Fruit fly (Drosophila melanogaster) whole organism, wandering third instar larva: ENCODE results near the gene Pgls.

Source experiments
- Abd-B ChIP-seq: fragments of >200 bp; optimal IDR thresholded peaks from 2 replicates; lab custom pipeline; 2017; ENCODE audit warnings: missing biosample characterization, missing genetic modification characterization
- br ChIP-seq: fragments of 200-800 bp; sonication (Bioruptor generic); optimal IDR thresholded peaks from 2 replicates; lab custom pipeline; 2016; ENCODE audit warnings: missing biosample characterization, missing genetic modification characterization
- dsf ChIP-seq: sonication (Bioruptor generic); optimal IDR thresholded peaks from 2 replicates; lab custom pipeline; 2016; ENCODE audit warnings: missing biosample characterization, missing genetic modification characterization, borderline replicate concordance
- lola ChIP-seq: fragments of >200 bp; optimal IDR thresholded peaks from 2 replicates; lab custom pipeline; 2017; ENCODE audit warnings: missing biosample characterization, missing genetic modification characterization
- tai ChIP-seq: sonication (Bioruptor generic); optimal IDR thresholded peaks from 2 replicates; lab custom pipeline; 2016; ENCODE audit warnings: missing biosample characterization, missing genetic modification characterization

DNA sequence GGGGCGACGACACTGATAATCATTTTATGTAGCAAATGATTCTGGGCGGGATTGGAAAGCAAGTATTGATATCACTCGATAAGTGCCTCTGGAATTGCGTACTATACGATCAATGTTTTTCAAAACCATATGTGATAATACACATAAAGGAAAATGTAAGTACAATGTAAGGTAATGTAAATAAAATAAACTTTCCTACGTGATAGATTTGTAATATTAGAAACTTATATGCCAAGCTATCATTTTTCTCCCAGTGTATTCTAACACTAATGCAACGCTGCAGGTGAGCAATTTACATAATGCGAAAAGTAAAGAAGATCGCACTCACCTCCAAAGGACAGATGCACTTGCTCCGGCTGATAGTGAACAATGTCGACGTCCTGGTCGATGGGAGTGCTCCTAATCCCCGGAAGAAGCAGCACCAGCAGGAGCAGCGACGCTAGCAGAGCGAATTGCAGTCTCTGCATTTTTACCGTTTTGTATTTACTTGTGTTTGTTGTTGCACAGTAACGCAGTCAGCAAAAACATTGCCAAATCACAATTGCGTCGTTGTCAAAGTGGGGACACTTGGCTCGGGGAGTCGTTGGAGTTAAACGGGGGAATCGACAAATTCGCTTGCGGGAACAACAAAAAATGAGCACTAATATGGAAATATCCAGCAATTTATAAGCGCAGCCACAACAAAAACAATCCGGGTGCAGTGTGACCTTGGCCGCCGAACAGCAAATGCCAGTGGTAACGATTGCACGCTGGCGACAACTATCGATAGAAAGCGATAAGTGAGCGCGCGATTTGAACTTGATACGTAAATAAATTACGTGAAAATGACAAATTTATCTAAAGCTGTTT is 30.1 kb downstream of the Pgls start, which contains the start of gene CG1637:
- TF ChIP-seq tai (GFP tag; lab: Kevin White, UChicago) (no peak), Abd-B (GFP tag; lab: Kevin White, UChicago) (no peak), br (GFP tag; lab: Kevin White, UChicago) (no peak), lola (GFP tag; lab: Kevin White, UChicago) (no peak), dsf (no peak)
